Worm (Caenorhabditis elegans): ENCODE measurements around the gene F26C11.1.

- TF ChIP-seq ZK546.5 (tag; optimal IDR thresholded peaks at IDR 0.05) (no peak), nhr-76 (tag; optimal IDR thresholded peaks at IDR 0.05) (no peak), pha-4 (tag; optimal IDR thresholded peaks at IDR 0.05) (no peak), nhr-77 (tag; optimal IDR thresholded peaks at IDR 0.05) (no peak), nhr-67 (tag; optimal IDR thresholded peaks at IDR 0.05) (no peak), ztf-4 (tag; optimal IDR thresholded peaks at IDR 0.05) (no peak), ama-1 (optimal IDR thresholded peaks at IDR 0.05) (no peak), nhr-11 (tag; optimal IDR thresholded peaks at IDR 0.05) (no peak), nhr-25 (tag; optimal IDR thresholded peaks at IDR 0.05) (no peak), nhr-237 (tag; optimal IDR thresholded peaks at IDR 0.05) (no peak), tbx-2 (tag; optimal IDR thresholded peaks at IDR 0.05) (no peak), mdl-1 (tag; optimal IDR thresholded peaks at IDR 0.05) (no peak)
Observed at ce11 chrII:9855620-9856019, 38.9 kb upstream of the F26C11.1 start, which contains the start of gene chil-4.

All from whole organism, L3 larva.